Worm (Caenorhabditis elegans) whole organism, early embryonic: ENCODE data around the gene col-133.

Experiments
- B0310.2 ChIP-seq: sonication (generic microtip); optimal IDR thresholded peaks from 2 replicates; lab custom pipeline; 2016; ENCODE audit warnings: mild to moderate bottlenecking, missing genetic modification characterization, missing compliant biosample characterization
- F13C5.2 ChIP-seq: sonication (generic microtip); optimal IDR thresholded peaks from 2 replicates; lab custom pipeline; 2017; ENCODE audit warnings: mild to moderate bottlenecking, missing genetic modification characterization, inconsistent platforms, missing compliant biosample characterization
- aly-1 ChIP-seq: sonication (generic microtip); optimal IDR thresholded peaks from 2 replicates; lab custom pipeline; 2016; ENCODE audit warnings: missing genetic modification characterization, missing compliant biosample characterization
- ama-1 ChIP-seq: fragments of 150-350 bp; optimal IDR thresholded peaks from 2 replicates; lab custom pipeline; 2014
- ceh-13 ChIP-seq: fragments of 200-800 bp; sonication (Bioruptor generic); optimal IDR thresholded peaks from 2 replicates; lab custom pipeline; 2018; ENCODE audit warnings: mild to moderate bottlenecking, missing genetic modification characterization, missing compliant biosample characterization
- ceh-36 ChIP-seq: sonication (generic microtip); optimal IDR thresholded peaks from 2 replicates; lab custom pipeline; 2016; ENCODE audit warnings: missing genetic modification characterization, inconsistent platforms, missing compliant biosample characterization
- ets-7 ChIP-seq: sonication (generic microtip); optimal IDR thresholded peaks from 2 replicates; lab custom pipeline; 2016; ENCODE audit warnings: missing genotype, missing genetic modification characterization, missing compliant biosample characterization
- flt-1 ChIP-seq: fragments of 200-800 bp; sonication (Bioruptor generic); IDR thresholded peaks from 2 replicates; pipeline ENCODE4 v1.3.6; 2022; ENCODE audit warnings: missing genetic modification characterization, missing compliant biosample characterization
- hmbx-1 ChIP-seq: sonication (generic microtip); optimal IDR thresholded peaks from 2 replicates; lab custom pipeline; 2016; ENCODE audit warnings: mild to moderate bottlenecking, missing genetic modification characterization, missing compliant biosample characterization
- hmg-4 ChIP-seq: fragments of 200-800 bp; sonication (Bioruptor generic); optimal IDR thresholded peaks from 2 replicates; lab custom pipeline; 2018; ENCODE audit warnings: mild to moderate bottlenecking, missing genetic modification characterization, missing compliant biosample characterization
- hnd-1 ChIP-seq: sonication (generic microtip); optimal IDR thresholded peaks from 2 replicates; lab custom pipeline; 2016; ENCODE audit warnings: missing genetic modification characterization, missing compliant biosample characterization
- pes-1 ChIP-seq: fragments of 200-800 bp; sonication (Bioruptor generic); IDR thresholded peaks from 2 replicates; pipeline ENCODE4 v1.3.6; 2022; ENCODE audit warnings: missing genetic modification reagents, missing genetic modification characterization, missing compliant biosample characterization
- scrt-1 ChIP-seq: fragments of 200-800 bp; sonication (Bioruptor generic); IDR thresholded peaks from 2 replicates; pipeline ENCODE4 v1.3.6; 2022; ENCODE audit warnings: missing genetic modification characterization, missing compliant biosample characterization
- sea-1 ChIP-seq: fragments of 200-800 bp; sonication (Bioruptor generic); conservative IDR thresholded peaks from 2 replicates; pipeline ENCODE4 v1.3.6; 2022; ENCODE audit warnings: missing genetic modification characterization, missing compliant biosample characterization
- tbx-11 ChIP-seq: fragments of 200-800 bp; sonication (Bioruptor generic); IDR thresholded peaks from 2 replicates; pipeline ENCODE4 v1.3.6; 2022; ENCODE audit warnings: missing genetic modification characterization, missing compliant biosample characterization
- tbx-37 ChIP-seq: fragments of 200-800 bp; sonication (Bioruptor generic); conservative IDR thresholded peaks from 2 replicates; pipeline ENCODE4 v1.3.6; 2022; ENCODE audit warnings: missing genetic modification reagents, missing genetic modification characterization, missing compliant biosample characterization
- tra-4 ChIP-seq: sonication (generic microtip); optimal IDR thresholded peaks from 2 replicates; lab custom pipeline; 2017; ENCODE audit warnings: missing genetic modification characterization, missing compliant biosample characterization

The col-133 gene

DNA sequence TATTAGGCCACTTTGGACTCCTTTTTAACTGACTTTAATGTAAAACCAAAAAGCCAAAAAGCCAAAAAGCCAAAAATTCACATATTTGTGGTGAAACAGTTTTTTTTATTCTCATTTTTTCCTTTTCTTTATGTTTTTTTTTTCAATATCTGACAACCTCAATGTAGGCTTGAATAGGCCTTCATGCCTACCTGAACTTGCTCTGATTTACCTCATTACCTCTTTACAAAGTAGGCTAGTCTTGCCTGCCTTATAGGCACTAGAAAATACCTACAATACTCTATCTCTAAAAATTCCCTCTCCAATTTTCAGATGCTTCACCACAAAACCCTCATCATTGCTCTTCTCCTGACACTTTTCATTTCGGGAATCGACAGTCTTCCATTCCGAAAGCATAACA, 7.1 kb upstream of the col-133 start, which contains the start of gene ins-34:
TSS of gene ins-34 (plus strand) at position 301 of the 400 bp plus-strand sequence.
- TF ChIP-seq tbx-37 (GFP tag; lab: Robert Waterston, UW) (no peak), ceh-36 (tag; lab: Kevin White, UChicago) (no peak), scrt-1 (GFP tag; lab: Robert Waterston, UW) (no peak), sea-1 (GFP tag; lab: Robert Waterston, UW) (no peak), hmg-4 (GFP tag; lab: Kevin White, UChicago) (no peak), F13C5.2 (tag; lab: Kevin White, UChicago) (no peak), B0310.2 (tag; lab: Kevin White, UChicago) (no peak), tra-4 (no peak), ets-7 (tag; lab: Kevin White, UChicago) (no peak), aly-1 (tag; lab: Kevin White, UChicago) (no peak), flt-1 (no peak), hmbx-1 (no peak), tbx-11 (GFP tag; lab: Robert Waterston, UW) (no peak), pes-1 (GFP tag; lab: Robert Waterston, UW) (no peak), ama-1 (lab: Kevin White, UChicago) (no peak)

ce11 chrIV:14104745-14105144, 5.6 kb upstream of the col-133 start:
- TF ChIP-seq tbx-37 (GFP tag; lab: Robert Waterston, UW) = no peak
- TF ChIP-seq scrt-1 (GFP tag; lab: Robert Waterston, UW) = no peak
- TF ChIP-seq pes-1 (GFP tag; lab: Robert Waterston, UW) = no peak
- TF ChIP-seq ceh-13 (GFP tag; lab: Kevin White, UChicago) = no peak
- TF ChIP-seq ama-1 (lab: Kevin White, UChicago) = no peak
- no peak for TF ChIP-seq F13C5.2 (tag; lab: Kevin White, UChicago)
- TF ChIP-seq tbx-11 (GFP tag; lab: Robert Waterston, UW) = no peak
- TF ChIP-seq ets-7 (tag; lab: Kevin White, UChicago) = no peak
- TF ChIP-seq hmg-4 (GFP tag; lab: Kevin White, UChicago) = no peak
- no peak for TF ChIP-seq tra-4
- TF ChIP-seq hnd-1 (tag; lab: Kevin White, UChicago) = no peak
- TF ChIP-seq flt-1 = no peak
- no peak for TF ChIP-seq aly-1 (tag; lab: Kevin White, UChicago)

ce11 chrIV:14103054-14103453, 3.9 kb upstream of the col-133 start, which contains the start of gene F52B11.5:
TSS of gene F52B11.5 (minus strand) at chrIV:14103231.
- TF ChIP-seq hmbx-1 (no peak), F13C5.2 (tag; lab: Kevin White, UChicago) (no peak), ceh-13 (GFP tag; lab: Kevin White, UChicago) (no peak), flt-1 (no peak), hmg-4 (GFP tag; lab: Kevin White, UChicago) (no peak), tbx-37 (GFP tag; lab: Robert Waterston, UW) (no peak), scrt-1 (GFP tag; lab: Robert Waterston, UW) (no peak), tbx-11 (GFP tag; lab: Robert Waterston, UW) (no peak), hnd-1 (tag; lab: Kevin White, UChicago) (no peak), tra-4 (no peak), ceh-36 (tag; lab: Kevin White, UChicago) (no peak), B0310.2 (tag; lab: Kevin White, UChicago) (no peak)

DNA sequence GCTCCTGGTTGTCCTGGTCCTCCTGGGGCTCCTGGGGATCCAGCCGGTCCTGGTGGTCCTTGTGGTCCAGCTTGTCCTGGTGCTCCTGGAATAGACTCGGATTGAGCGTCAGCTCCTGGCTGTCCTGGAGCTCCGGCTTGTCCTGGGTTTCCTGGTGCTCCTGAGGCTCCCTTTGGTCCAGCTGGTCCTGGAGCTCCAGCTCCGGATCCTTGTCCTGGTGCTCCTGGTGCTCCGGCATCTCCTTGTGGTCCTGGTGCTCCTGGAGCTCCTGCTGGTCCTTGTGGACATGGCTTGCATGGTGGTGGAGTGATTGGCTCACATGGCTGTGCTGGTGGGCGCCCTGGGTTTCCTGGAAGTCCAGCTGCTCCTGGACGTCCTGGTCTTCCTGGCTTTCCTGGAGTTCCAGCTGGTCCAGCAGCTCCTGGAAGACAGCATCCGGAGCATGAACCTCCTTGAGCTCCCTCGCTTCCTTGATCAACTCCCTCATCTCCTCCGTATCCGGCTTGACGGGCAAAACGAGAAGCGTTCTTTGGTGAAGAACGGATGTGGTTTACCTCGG, 537 bp downstream of the col-133 start:
- TF ChIP-seq aly-1 (tag; lab: Kevin White, UChicago) (no peak), hmbx-1 (no peak), scrt-1 (GFP tag; lab: Robert Waterston, UW) (no peak), ets-7 (tag; lab: Kevin White, UChicago) (no peak), F13C5.2 (tag; lab: Kevin White, UChicago) (no peak), hnd-1 (tag; lab: Kevin White, UChicago) (no peak), tbx-37 (GFP tag; lab: Robert Waterston, UW) (no peak), ceh-36 (tag; lab: Kevin White, UChicago) (no peak), sea-1 (GFP tag; lab: Robert Waterston, UW) (no peak), ceh-13 (GFP tag; lab: Kevin White, UChicago) (no peak)

DNA sequence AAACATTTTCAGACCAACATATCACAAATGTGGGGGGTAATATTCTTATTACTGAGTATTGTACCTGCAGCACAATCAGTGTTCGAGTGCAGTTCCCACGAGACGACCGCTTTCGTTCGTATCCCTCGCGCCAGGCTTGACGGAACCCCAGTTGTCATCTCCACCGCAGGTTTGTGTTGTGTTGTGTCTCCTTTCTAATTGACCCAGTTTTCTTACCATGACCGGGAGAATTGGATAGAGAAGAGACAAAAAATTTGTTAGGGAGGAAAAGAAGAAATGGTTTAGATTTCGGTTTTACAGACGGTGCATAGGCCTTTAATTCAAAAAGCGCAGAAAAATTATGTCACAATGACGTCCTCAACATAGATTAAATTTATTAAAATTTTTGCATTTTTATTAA, 7.9 kb downstream of the col-133 start, which contains the start of gene noah-2:
TSS of gene noah-2 (plus strand) at position 13 of the 400 bp plus-strand sequence.
- TF ChIP-seq ceh-13 (GFP tag; lab: Kevin White, UChicago) (no peak), hnd-1 (tag; lab: Kevin White, UChicago) (no peak), tbx-37 (GFP tag; lab: Robert Waterston, UW) (no peak), ceh-36 (tag; lab: Kevin White, UChicago) (no peak), hmg-4 (GFP tag; lab: Kevin White, UChicago) (no peak), tra-4 (no peak), hmbx-1 (no peak), tbx-11 (GFP tag; lab: Robert Waterston, UW) (no peak), sea-1 (GFP tag; lab: Robert Waterston, UW) (no peak)

- TF ChIP-seq tra-4 = no peak
- no peak for TF ChIP-seq tbx-37 (GFP tag; lab: Robert Waterston, UW)
- TF ChIP-seq ceh-36 (tag; lab: Kevin White, UChicago) = no peak
- TF ChIP-seq flt-1 = no peak
- no peak for TF ChIP-seq hnd-1 (tag; lab: Kevin White, UChicago)
- no peak for TF ChIP-seq F13C5.2 (tag; lab: Kevin White, UChicago)
- no peak for TF ChIP-seq hmbx-1
- TF ChIP-seq B0310.2 (tag; lab: Kevin White, UChicago) = no peak
- TF ChIP-seq scrt-1 (GFP tag; lab: Robert Waterston, UW) = no peak
- no peak for TF ChIP-seq sea-1 (GFP tag; lab: Robert Waterston, UW)
- no peak for TF ChIP-seq ceh-13 (GFP tag; lab: Kevin White, UChicago)
Observed at ce11 chrIV:14089749-14090148, 9.4 kb downstream of the col-133 start.

DNA sequence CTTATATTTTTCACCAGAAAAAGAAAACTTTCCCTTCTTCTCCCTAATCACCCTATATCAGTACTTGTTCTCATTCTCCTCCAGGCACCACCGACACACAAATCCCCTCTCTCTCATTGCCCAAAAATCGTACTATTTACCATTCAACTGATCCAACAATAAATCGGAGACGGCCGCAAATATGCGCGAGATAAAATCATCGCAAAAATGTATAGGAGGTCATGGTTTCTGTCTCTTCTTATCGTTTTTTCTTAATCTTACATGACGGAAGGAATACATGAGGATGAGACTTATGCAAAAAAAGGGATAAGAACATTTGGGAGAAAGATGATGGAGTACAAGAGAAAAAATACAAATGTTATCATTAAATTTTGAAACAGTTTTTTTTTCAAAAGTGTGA, 12.8 kb downstream of the col-133 start:
- no peak for TF ChIP-seq flt-1
- TF ChIP-seq hnd-1 (tag; lab: Kevin White, UChicago) = no peak
- TF ChIP-seq ceh-13 (GFP tag; lab: Kevin White, UChicago) = no peak
- TF ChIP-seq hmbx-1 = no peak
- TF ChIP-seq tra-4 = no peak
- TF ChIP-seq hmg-4 (GFP tag; lab: Kevin White, UChicago) = no peak
- no peak for TF ChIP-seq B0310.2 (tag; lab: Kevin White, UChicago)
- TF ChIP-seq sea-1 (GFP tag; lab: Robert Waterston, UW) = no peak
- no peak for TF ChIP-seq ets-7 (tag; lab: Kevin White, UChicago)
- TF ChIP-seq ceh-36 (tag; lab: Kevin White, UChicago) = no peak
- TF ChIP-seq tbx-11 (GFP tag; lab: Robert Waterston, UW) = no peak
- TF ChIP-seq aly-1 (tag; lab: Kevin White, UChicago) = no peak
